Worm (Caenorhabditis elegans) whole organism, L3 larva: ENCODE results near the gene ndub-6.

Experiments used
- R02D3.7 ChIP-seq: fragments of 150-350 bp; optimal IDR thresholded peaks from 2 replicates; lab custom pipeline; 2014; ENCODE audit warnings: missing biosample characterization, missing genetic modification characterization
- ZK546.5 ChIP-seq: sonication (generic microtip); optimal IDR thresholded peaks from 2 replicates; lab custom pipeline; 2017; ENCODE audit warnings: missing biosample characterization, missing genetic modification characterization
- aly-2 ChIP-seq: fragments of 150-350 bp; optimal IDR thresholded peaks from 2 replicates; lab custom pipeline; 2014; ENCODE audit warnings: missing biosample characterization, missing genetic modification characterization
- ama-1 ChIP-seq: fragments of 150-350 bp; optimal IDR thresholded peaks from 2 replicates; lab custom pipeline; 2018
- ceh-16 ChIP-seq: sonication (generic microtip); optimal IDR thresholded peaks from 2 replicates; lab custom pipeline; 2017; ENCODE audit warnings: missing biosample characterization, missing genetic modification characterization
- ceh-82 ChIP-seq: fragments of 150-350 bp; optimal IDR thresholded peaks from 2 replicates; lab custom pipeline; 2014; ENCODE audit warnings: missing biosample characterization, missing genetic modification characterization
- egl-27 ChIP-seq: sonication (generic microtip); optimal IDR thresholded peaks from 4 replicates; lab custom pipeline; 2017; ENCODE audit warnings: missing biosample characterization, missing genetic modification reagents, missing genetic modification characterization
- egl-5 ChIP-seq: fragments of 150-350 bp; optimal IDR thresholded peaks from 2 replicates; lab custom pipeline; 2017; ENCODE audit warnings: missing biosample characterization, missing genetic modification reagents, missing genetic modification characterization, inconsistent platforms
- elt-2 ChIP-seq: sonication (generic microtip); optimal IDR thresholded peaks from 2 replicates; lab custom pipeline; 2016; ENCODE audit warnings: missing genetic modification reagents, mild to moderate bottlenecking, missing genetic modification characterization, missing compliant biosample characterization
- eor-1 ChIP-seq, 2 experiments: fragments of 150-350 bp; optimal IDR thresholded peaks; 2 replicates each; lab custom pipeline; 2014 to 2018; ENCODE audit warnings: missing biosample characterization in 2 of 2, missing genetic modification characterization in 2 of 2
- fkh-10 ChIP-seq: sonication (generic microtip); optimal IDR thresholded peaks from 2 replicates; lab custom pipeline; 2017; ENCODE audit warnings: missing biosample characterization, missing genetic modification reagents, missing genetic modification characterization
- fkh-2 ChIP-seq: fragments of 150-350 bp; optimal IDR thresholded peaks from 2 replicates; lab custom pipeline; 2014; ENCODE audit warnings: missing biosample characterization, missing genetic modification reagents, missing genetic modification characterization
- fos-1 ChIP-seq: fragments of 150-350 bp; optimal IDR thresholded peaks from 2 replicates; lab custom pipeline; 2014; ENCODE audit warnings: missing biosample characterization, missing genetic modification characterization
- jun-1 ChIP-seq: fragments of 150-350 bp; optimal IDR thresholded peaks from 2 replicates; lab custom pipeline; 2014; ENCODE audit warnings: missing biosample characterization, missing genetic modification reagents, missing genetic modification characterization
- mdl-1 ChIP-seq: fragments of 150-350 bp; optimal IDR thresholded peaks from 2 replicates; lab custom pipeline; 2014; ENCODE audit warnings: missing biosample characterization, missing genetic modification characterization
- mml-1 ChIP-seq: fragments of 150-350 bp; sonication (generic microtip); optimal IDR thresholded peaks from 3 replicates; lab custom pipeline; 2014; ENCODE audit warnings: missing biosample characterization, missing genetic modification characterization
- nfya-1 ChIP-seq: sonication (generic microtip); optimal IDR thresholded peaks from 2 replicates; lab custom pipeline; 2017; ENCODE audit warnings: missing genetic modification characterization, mild to moderate bottlenecking, missing compliant biosample characterization, antibody characterized with exemption, moderate library complexity; ENCODE audit not compliant: insufficient read depth
- nhr-11 ChIP-seq: fragments of 150-350 bp; optimal IDR thresholded peaks from 2 replicates; lab custom pipeline; 2014; ENCODE audit warnings: missing biosample characterization, missing genetic modification characterization
- nhr-12 ChIP-seq: fragments of 150-350 bp; optimal IDR thresholded peaks from 2 replicates; lab custom pipeline; 2014; ENCODE audit warnings: missing biosample characterization, missing genetic modification characterization
- nhr-23 ChIP-seq: fragments of 150-350 bp; optimal IDR thresholded peaks from 2 replicates; lab custom pipeline; 2014; ENCODE audit warnings: missing biosample characterization, missing genetic modification reagents, missing genetic modification characterization
- nhr-237 ChIP-seq: fragments of 150-350 bp; optimal IDR thresholded peaks from 2 replicates; lab custom pipeline; 2014; ENCODE audit warnings: missing biosample characterization, missing genetic modification characterization
- nhr-25 ChIP-seq: sonication (generic microtip); optimal IDR thresholded peaks from 2 replicates; lab custom pipeline; 2017; ENCODE audit warnings: missing biosample characterization, missing genetic modification characterization
- nhr-28 ChIP-seq: fragments of 150-350 bp; optimal IDR thresholded peaks from 2 replicates; lab custom pipeline; 2014; ENCODE audit warnings: missing biosample characterization, missing genetic modification characterization
- nhr-67 ChIP-seq: fragments of 150-350 bp; optimal IDR thresholded peaks from 2 replicates; lab custom pipeline; 2014; ENCODE audit warnings: missing biosample characterization, missing genetic modification characterization
- nhr-76 ChIP-seq: fragments of 150-350 bp; sonication (generic microtip); optimal IDR thresholded peaks from 5 replicates; lab custom pipeline; 2014; ENCODE audit warnings: missing biosample characterization, missing genetic modification characterization
- nhr-77 ChIP-seq: fragments of 150-350 bp; optimal IDR thresholded peaks from 2 replicates; lab custom pipeline; 2014; ENCODE audit warnings: missing biosample characterization, missing genetic modification characterization
- pqm-1 ChIP-seq: fragments of 150-350 bp; optimal IDR thresholded peaks from 2 replicates; lab custom pipeline; 2017; ENCODE audit warnings: missing biosample characterization, missing genetic modification characterization, inconsistent platforms
- sea-2 ChIP-seq: fragments of 150-350 bp; sonication (generic microtip); optimal IDR thresholded peaks from 4 replicates; lab custom pipeline; 2014; ENCODE audit warnings: missing biosample characterization, missing genetic modification reagents, missing genetic modification characterization
- skn-1 ChIP-seq: fragments of 150-350 bp; optimal IDR thresholded peaks from 2 replicates; lab custom pipeline; 2014; ENCODE audit warnings: missing biosample characterization, missing genetic modification characterization
- tbx-2 ChIP-seq: sonication (generic microtip); optimal IDR thresholded peaks from 2 replicates; lab custom pipeline; 2016; ENCODE audit warnings: mild to moderate bottlenecking, missing genetic modification characterization, missing compliant biosample characterization
- unc-62 ChIP-seq: fragments of 150-350 bp; sonication (generic microtip); optimal IDR thresholded peaks from 4 replicates; lab custom pipeline; 2014; ENCODE audit warnings: missing biosample characterization, missing genetic modification reagents, missing genetic modification characterization
- ztf-11 ChIP-seq: fragments of 150-350 bp; optimal IDR thresholded peaks from 2 replicates; lab custom pipeline; 2014; ENCODE audit warnings: missing biosample characterization, missing genetic modification characterization

Gene ndub-6

ce11 chrIV:11643829-11644228 is 8.4 kb upstream of the ndub-6 start, which contains the start of gene prx-2:
prx-2 (plus strand) TSS chrIV:11644129.
- no peak for TF ChIP-seq ceh-16 (tag; lab: Kevin White, UChicago)

- TF ChIP-seq unc-62 (GFP tag; lab: Kevin White, UChicago): no peak
- peak; percentile 14 for TF ChIP-seq ama-1
Measured at ce11 chrIV:11644705-11645104, 7.5 kb upstream of the ndub-6 start.

- TF ChIP-seq fkh-10 (GFP tag; lab: Kevin White, UChicago) (no peak), ceh-82 (tag; lab: Kevin White, UChicago) (no peak), ama-1 (peak; percentile 14), nhr-11 (tag; lab: Kevin White, UChicago) (peak; percentile 26), egl-5 (tag; lab: Kevin White, UChicago) (peak; percentile 39), fos-1 (no peak), elt-2 (tag; lab: Kevin White, UChicago) (peak; percentile 3), nhr-28 (tag; lab: Kevin White, UChicago) (no peak)
Measured at ce11 chrIV:11645354-11645753, 6.8 kb upstream of the ndub-6 start.

ce11 chrIV:11646908-11647307 is 5.3 kb upstream of the ndub-6 start:
- TF ChIP-seq egl-5 (tag; lab: Kevin White, UChicago): peak; percentile 62
- no peak for TF ChIP-seq sea-2 (GFP tag; lab: Kevin White, UChicago)

ce11 chrIV:11649031-11649430 is 3.2 kb upstream of the ndub-6 start, which contains the start of gene ZK809.8:
ZK809.8 (minus strand) TSS chrIV:11649064.
- no peak for TF ChIP-seq ztf-11 (tag; lab: Kevin White, UChicago)
- TF ChIP-seq mdl-1 (tag; lab: Kevin White, UChicago): no peak
- TF ChIP-seq nhr-237: no peak
- peak; percentile 2 for TF ChIP-seq nfya-1 (tag; lab: Kevin White, UChicago)
- TF ChIP-seq nhr-11 (tag; lab: Kevin White, UChicago): peak; percentile 12

- TF ChIP-seq R02D3.7 (tag; lab: Kevin White, UChicago) (no peak), nhr-77 (tag; lab: Kevin White, UChicago) (no peak), nhr-67 (tag; lab: Kevin White, UChicago) (no peak), ZK546.5 (no peak), ama-1 (no peak), unc-62 (GFP tag; lab: Kevin White, UChicago) (no peak), fkh-2 (tag; lab: Kevin White, UChicago) (no peak), fkh-10 (GFP tag; lab: Kevin White, UChicago) (no peak), nhr-76 (tag; lab: Kevin White, UChicago) (no peak), skn-1 (tag; lab: Kevin White, UChicago) (no peak), elt-2 (tag; lab: Kevin White, UChicago) (no peak), mml-1 (tag; lab: Kevin White, UChicago) (no peak), aly-2 (tag; lab: Kevin White, UChicago) (no peak), jun-1 (tag; lab: Kevin White, UChicago) (no peak)
Measured at ce11 chrIV:11650344-11650743, 1.9 kb upstream of the ndub-6 start.

ce11 chrIV:11655370-11655769 is 3.2 kb downstream of the ndub-6 start, which contains the start of gene ent-1:
ent-1 (minus strand) TSS chrIV:11655470.
- no peak for TF ChIP-seq fkh-10 (GFP tag; lab: Kevin White, UChicago)
- no peak for TF ChIP-seq tbx-2 (tag; lab: Kevin White, UChicago)
- TF ChIP-seq nfya-1 (tag; lab: Kevin White, UChicago): no peak
- no peak for TF ChIP-seq elt-2 (tag; lab: Kevin White, UChicago)
- no peak for TF ChIP-seq skn-1 (tag; lab: Kevin White, UChicago)
- TF ChIP-seq egl-27 (tag; lab: Kevin White, UChicago): no peak
- TF ChIP-seq unc-62 (GFP tag; lab: Kevin White, UChicago): no peak
- no peak for TF ChIP-seq sea-2 (GFP tag; lab: Kevin White, UChicago)
- no peak for TF ChIP-seq nhr-25 (tag; lab: Kevin White, UChicago)
- TF ChIP-seq eor-1 (tag; optimal IDR thresholded peaks at IDR 0.05; lab: Kevin White, UChicago): no peak
- no peak for TF ChIP-seq ceh-16 (tag; lab: Kevin White, UChicago)
- TF ChIP-seq pqm-1 (tag; lab: Kevin White, UChicago): no peak
- no peak for TF ChIP-seq nhr-11 (tag; lab: Kevin White, UChicago)
- no peak for TF ChIP-seq nhr-12 (tag; lab: Kevin White, UChicago)
- no peak for TF ChIP-seq nhr-76 (tag; lab: Kevin White, UChicago)
- TF ChIP-seq nhr-23 (tag; lab: Kevin White, UChicago): no peak
- TF ChIP-seq R02D3.7 (tag; lab: Kevin White, UChicago): no peak
